Fruit fly (Drosophila melanogaster): ENCODE data around the gene gd.

The gd gene

DNA sequence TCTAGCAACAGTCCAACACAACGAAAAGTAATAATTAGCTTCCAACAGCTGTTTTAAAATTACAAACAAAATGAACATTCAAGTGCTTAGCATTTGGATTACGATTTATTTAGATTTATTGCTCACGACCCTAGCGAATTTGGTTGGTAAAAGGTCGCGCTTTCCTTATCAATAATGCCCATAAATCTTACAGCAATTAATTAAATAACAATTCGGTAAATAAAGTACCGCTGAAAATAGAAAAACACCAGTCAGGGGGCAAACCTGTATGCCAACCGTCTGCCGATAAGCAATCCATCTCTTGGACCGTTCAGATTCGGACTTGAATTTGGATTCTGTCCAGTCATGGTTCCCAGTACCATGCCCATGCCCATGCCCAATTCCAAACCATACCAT is 25.5 kb upstream of the gd start:
- no peak for TF ChIP-seq insv (optimal IDR thresholded peaks at IDR 0.05)
- TF ChIP-seq Myc (optimal IDR thresholded peaks at IDR 0.05) = no peak
- TF ChIP-seq psq (optimal IDR thresholded peaks at IDR 0.05) = no peak
- no peak for TF ChIP-seq h (optimal IDR thresholded peaks at IDR 0.05)
- no peak for TF ChIP-seq ttk (optimal IDR thresholded peaks at IDR 0.05)
- TF ChIP-seq Sin3A (optimal IDR thresholded peaks at IDR 0.05) = no peak

DNA sequence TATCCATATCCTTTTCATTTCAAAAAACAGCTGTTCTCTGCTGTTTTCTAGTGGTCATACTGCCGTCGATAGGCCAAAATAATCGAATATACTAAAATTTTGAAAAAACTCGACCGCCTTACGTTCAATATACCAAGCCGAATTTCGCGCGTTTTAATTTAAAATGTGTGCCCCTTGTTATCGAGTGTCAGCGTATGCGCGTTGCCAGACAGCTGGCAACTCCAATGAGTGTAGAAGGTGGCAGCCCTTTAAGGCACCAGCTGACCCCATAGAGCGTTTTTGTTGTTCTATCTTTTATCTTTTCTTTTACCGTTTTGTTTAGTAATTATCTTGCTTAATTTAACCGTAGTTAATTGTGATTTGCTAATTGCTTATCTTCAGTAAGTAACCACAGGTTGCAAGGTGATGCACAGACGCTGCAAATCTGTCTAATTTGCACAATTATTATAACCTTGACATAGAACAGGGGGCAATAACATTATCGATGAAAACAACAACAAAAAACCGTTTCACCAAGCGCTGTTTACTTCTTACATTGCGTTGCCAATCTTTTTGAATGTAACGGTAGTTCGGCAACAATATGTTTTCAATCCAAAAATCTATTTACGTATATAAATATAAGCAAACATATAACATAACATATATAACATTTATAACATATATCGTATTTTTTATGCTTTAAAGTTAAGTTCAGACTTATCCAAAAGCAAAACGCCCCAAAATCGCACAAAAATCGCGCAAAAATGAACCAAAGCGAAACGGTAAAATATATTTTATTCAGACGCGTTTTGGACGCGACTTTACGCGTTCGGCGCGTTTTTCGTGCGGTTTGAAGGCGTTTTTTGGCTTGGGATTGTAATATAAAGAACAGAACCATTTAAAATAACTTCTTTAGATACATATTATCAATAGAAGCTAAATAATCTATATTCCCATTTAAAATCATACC is 24.9 kb upstream of the gd start, which contains the start of the genes CG1492 and regucalcin:
Gene CG1492, minus strand, starts transcription at position 63 of the 949 bp plus-strand sequence.
Gene regucalcin, plus strand, starts transcription at position 229 of the 949 bp plus-strand sequence.
- no peak for TF ChIP-seq Myc (optimal IDR thresholded peaks at IDR 0.05)
- no peak for TF ChIP-seq insv (optimal IDR thresholded peaks at IDR 0.05)
- no peak for TF ChIP-seq h (optimal IDR thresholded peaks at IDR 0.05)
- no peak for TF ChIP-seq Sin3A (optimal IDR thresholded peaks at IDR 0.05)
- no peak for TF ChIP-seq ttk (optimal IDR thresholded peaks at IDR 0.05)
- TF ChIP-seq psq (optimal IDR thresholded peaks at IDR 0.05) = peak; percentile 41

- TF ChIP-seq Sin3A (optimal IDR thresholded peaks at IDR 0.05) = no peak
- no peak for TF ChIP-seq ttk (optimal IDR thresholded peaks at IDR 0.05)
Observed at dm6 chrX:12007593-12007992, 20.0 kb upstream of the gd start.

DNA sequence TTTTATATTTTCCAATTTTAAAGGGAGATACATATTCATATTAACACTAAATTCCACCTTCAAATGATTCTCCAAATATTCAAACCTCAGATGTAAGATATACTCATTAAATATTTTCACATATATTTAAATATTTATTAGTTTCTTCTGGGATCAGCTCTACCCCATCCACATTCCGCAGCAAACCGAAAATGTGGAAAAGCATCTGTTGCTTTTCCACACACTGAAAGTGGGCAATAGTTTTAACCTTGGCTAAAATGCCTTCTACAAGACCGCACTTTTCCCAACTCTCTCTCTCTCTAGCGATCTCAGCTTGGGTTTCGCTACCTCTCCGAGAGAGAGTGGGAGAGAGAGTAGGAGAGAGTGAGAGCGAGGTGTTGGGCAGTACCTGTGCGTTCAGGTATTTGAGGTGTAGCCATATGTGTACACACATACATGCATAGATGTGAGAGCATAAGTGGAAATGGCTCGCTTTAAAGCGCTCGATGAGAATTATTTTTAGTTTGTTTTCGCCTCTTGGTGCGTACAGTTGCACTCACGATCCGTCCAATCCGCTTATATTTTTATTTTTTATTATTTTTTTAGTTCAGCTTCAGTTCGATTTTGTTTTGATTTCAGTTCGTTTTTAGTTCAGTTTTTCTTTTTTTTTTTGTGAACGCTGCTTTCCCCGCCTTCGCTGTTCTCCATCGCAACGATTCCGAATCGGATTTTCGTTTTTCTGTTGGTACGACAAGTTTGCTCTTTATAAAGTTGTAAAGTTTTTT is 19.3 kb upstream of the gd start, which contains the start of gene CG1806:
Gene CG1806, plus strand, starts transcription at position 499 of the 764 bp plus-strand sequence.
- no peak for TF ChIP-seq h (optimal IDR thresholded peaks at IDR 0.05)
- no peak for TF ChIP-seq ttk (optimal IDR thresholded peaks at IDR 0.05)
- TF ChIP-seq psq (optimal IDR thresholded peaks at IDR 0.05) = no peak
- no peak for TF ChIP-seq insv (optimal IDR thresholded peaks at IDR 0.05)
- no peak for TF ChIP-seq Myc (optimal IDR thresholded peaks at IDR 0.05)
- TF ChIP-seq Sin3A (optimal IDR thresholded peaks at IDR 0.05) = no peak

- TF ChIP-seq psq (optimal IDR thresholded peaks at IDR 0.05) (no peak), Sin3A (optimal IDR thresholded peaks at IDR 0.05) (no peak), insv (optimal IDR thresholded peaks at IDR 0.05) (no peak)
Observed at dm6 chrX:12004395-12004768, 16.8 kb upstream of the gd start.

- TF ChIP-seq psq (optimal IDR thresholded peaks at IDR 0.05) = no peak
- TF ChIP-seq ttk (optimal IDR thresholded peaks at IDR 0.05) = no peak
- TF ChIP-seq insv (optimal IDR thresholded peaks at IDR 0.05) = no peak
- no peak for TF ChIP-seq Myc (optimal IDR thresholded peaks at IDR 0.05)
- TF ChIP-seq h (optimal IDR thresholded peaks at IDR 0.05) = no peak
Observed at dm6 chrX:12003437-12004394, 16.2 kb upstream of the gd start, which contains the start of gene fw. TSS of gene fw (minus strand) at chrX:12003914.

- no peak for TF ChIP-seq Myc (optimal IDR thresholded peaks at IDR 0.05)
- TF ChIP-seq insv (optimal IDR thresholded peaks at IDR 0.05) = no peak
- TF ChIP-seq ttk (optimal IDR thresholded peaks at IDR 0.05) = no peak
- no peak for TF ChIP-seq psq (optimal IDR thresholded peaks at IDR 0.05)
- TF ChIP-seq h (optimal IDR thresholded peaks at IDR 0.05) = no peak
- TF ChIP-seq Sin3A (optimal IDR thresholded peaks at IDR 0.05) = no peak
Observed at dm6 chrX:12001005-12001404, 13.4 kb upstream of the gd start.

dm6 chrX:11999974-12000618 is 12.5 kb upstream of the gd start:
- TF ChIP-seq Sin3A (optimal IDR thresholded peaks at IDR 0.05) (no peak), ttk (optimal IDR thresholded peaks at IDR 0.05) (no peak), insv (optimal IDR thresholded peaks at IDR 0.05) (no peak), psq (optimal IDR thresholded peaks at IDR 0.05) (no peak), h (optimal IDR thresholded peaks at IDR 0.05) (no peak), Myc (optimal IDR thresholded peaks at IDR 0.05) (no peak)

dm6 chrX:11993279-11993678 is 5.7 kb upstream of the gd start:
- TF ChIP-seq insv (optimal IDR thresholded peaks at IDR 0.05) (no peak), Sin3A (optimal IDR thresholded peaks at IDR 0.05) (no peak), h (optimal IDR thresholded peaks at IDR 0.05) (no peak), Myc (optimal IDR thresholded peaks at IDR 0.05) (no peak), psq (optimal IDR thresholded peaks at IDR 0.05) (no peak), ttk (optimal IDR thresholded peaks at IDR 0.05) (no peak)

dm6 chrX:11992668-11993067 is 5.1 kb upstream of the gd start, which contains the start of gene CG18130:
TSS of gene CG18130 (minus strand) at chrX:11992768.
- TF ChIP-seq insv (optimal IDR thresholded peaks at IDR 0.05) (no peak), Myc (optimal IDR thresholded peaks at IDR 0.05) (no peak), h (optimal IDR thresholded peaks at IDR 0.05) (no peak), Sin3A (optimal IDR thresholded peaks at IDR 0.05) (no peak), psq (optimal IDR thresholded peaks at IDR 0.05) (no peak), ttk (optimal IDR thresholded peaks at IDR 0.05) (no peak)

DNA sequence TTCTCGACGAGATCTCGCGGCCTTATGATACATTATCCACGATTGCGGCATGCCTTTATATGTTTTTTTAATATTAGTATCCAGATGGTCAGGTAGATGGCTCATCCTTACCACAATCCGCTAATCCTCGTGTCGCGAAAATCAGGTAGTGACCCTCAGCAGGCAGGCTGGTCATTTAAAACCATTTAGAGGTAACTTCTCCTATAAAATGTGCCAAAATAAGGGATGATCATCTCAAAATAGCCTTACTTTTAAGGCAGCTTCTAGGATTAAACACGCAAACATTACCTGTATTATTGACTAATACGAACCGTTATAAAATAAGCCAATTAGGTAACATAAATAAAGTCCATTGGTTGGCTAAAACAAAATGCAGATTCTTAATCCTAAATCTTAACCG is 1.3 kb upstream of the gd start, which contains the start of gene tsg:
Gene tsg, minus strand, starts transcription at position 37 of the 400 bp plus-strand sequence.
- TF ChIP-seq insv (optimal IDR thresholded peaks at IDR 0.05) (no peak), ttk (optimal IDR thresholded peaks at IDR 0.05) (no peak), h (optimal IDR thresholded peaks at IDR 0.05) (no peak), Sin3A (optimal IDR thresholded peaks at IDR 0.05) (no peak), Myc (optimal IDR thresholded peaks at IDR 0.05) (no peak), psq (optimal IDR thresholded peaks at IDR 0.05) (no peak)
